Worm (Caenorhabditis elegans) whole organism, L2 larva: Measurements from ENCODE around the gene C18H9.1.

Experiments
- C34F6.9 ChIP-seq: fragments of 150-350 bp; optimal IDR thresholded peaks from 2 replicates; lab custom pipeline; 2014; ENCODE audit warnings: missing biosample characterization, missing genetic modification characterization
- F13H6.1 ChIP-seq: sonication (generic microtip); optimal IDR thresholded peaks from 2 replicates; lab custom pipeline; 2016; ENCODE audit warnings: missing genetic modification characterization, missing compliant biosample characterization
- R02D3.7 ChIP-seq: fragments of 150-350 bp; optimal IDR thresholded peaks from 2 replicates; lab custom pipeline; 2014; ENCODE audit warnings: missing biosample characterization, missing genetic modification characterization
- ZK546.5 ChIP-seq: sonication (generic microtip); optimal IDR thresholded peaks from 2 replicates; lab custom pipeline; 2017; ENCODE audit warnings: missing biosample characterization, missing genetic modification characterization
- ama-1 ChIP-seq: fragments of 150-350 bp; optimal IDR thresholded peaks from 2 replicates; lab custom pipeline; 2018; ENCODE audit warnings: inconsistent platforms
- blmp-1 ChIP-seq: sonication (generic microtip); optimal IDR thresholded peaks from 2 replicates; lab custom pipeline; 2017; ENCODE audit warnings: missing genetic modification characterization, mild to moderate bottlenecking, missing compliant biosample characterization, antibody characterized with exemption, moderate library complexity; ENCODE audit not compliant: insufficient read depth
- ceh-82 ChIP-seq: fragments of 150-350 bp; optimal IDR thresholded peaks from 2 replicates; lab custom pipeline; 2014; ENCODE audit warnings: missing biosample characterization, missing genetic modification characterization
- crh-2 ChIP-seq: sonication (generic microtip); optimal IDR thresholded peaks from 2 replicates; lab custom pipeline; 2017; ENCODE audit warnings: missing biosample characterization, missing genetic modification characterization
- egl-27 ChIP-seq: sonication (generic microtip); optimal IDR thresholded peaks from 3 replicates; lab custom pipeline; 2017; ENCODE audit warnings: missing biosample characterization, missing genetic modification reagents, missing genetic modification characterization
- elt-1 ChIP-seq: fragments of 150-350 bp; optimal IDR thresholded peaks from 2 replicates; lab custom pipeline; 2014; ENCODE audit warnings: missing biosample characterization, missing genetic modification characterization
- elt-3 ChIP-seq: sonication (generic microtip); optimal IDR thresholded peaks from 2 replicates; lab custom pipeline; 2017; ENCODE audit warnings: missing biosample characterization, missing genetic modification characterization
- fos-1 ChIP-seq: fragments of 150-350 bp; optimal IDR thresholded peaks from 2 replicates; lab custom pipeline; 2014; ENCODE audit warnings: missing biosample characterization, missing genetic modification characterization
- lin-11 ChIP-seq: fragments of 150-350 bp; sonication (generic microtip); optimal IDR thresholded peaks from 2 replicates; lab custom pipeline; 2014; ENCODE audit warnings: missing biosample characterization, missing genetic modification characterization, inconsistent platforms, mixed read lengths
- lin-13 ChIP-seq: fragments of 150-350 bp; optimal IDR thresholded peaks from 2 replicates; lab custom pipeline; 2014; ENCODE audit warnings: missing biosample characterization, missing genetic modification reagents, missing genetic modification characterization
- lin-39 ChIP-seq: fragments of 150-350 bp; optimal IDR thresholded peaks from 2 replicates; lab custom pipeline; 2014; ENCODE audit warnings: missing biosample characterization, missing genetic modification reagents, missing genetic modification characterization
- lsy-2 ChIP-seq, 2 experiments: fragments of 150-350 bp in 1 of 2; sonication (generic microtip) in 1 of 2; optimal IDR thresholded peaks; 2 replicates each; lab custom pipeline; 2014 to 2017; ENCODE audit warnings: missing biosample characterization in 2 of 2, missing genetic modification characterization in 2 of 2
- mab-5 ChIP-seq: fragments of 150-350 bp; optimal IDR thresholded peaks from 2 replicates; lab custom pipeline; 2014; ENCODE audit warnings: missing biosample characterization, missing genetic modification characterization
- mbf-1 ChIP-seq: sonication (generic microtip); optimal IDR thresholded peaks from 2 replicates; lab custom pipeline; 2017; ENCODE audit warnings: missing biosample characterization, missing genetic modification characterization
- mdl-1 ChIP-seq, 2 experiments: fragments of 150-350 bp in 1 of 2; sonication (generic microtip) in 1 of 2; optimal IDR thresholded peaks; 2 replicates each; lab custom pipeline; 2017; ENCODE audit warnings: missing biosample characterization in 2 of 2, missing genetic modification characterization in 2 of 2
- nhr-10 ChIP-seq: sonication (generic microtip); optimal IDR thresholded peaks from 2 replicates; lab custom pipeline; 2017; ENCODE audit warnings: missing biosample characterization, missing genetic modification characterization
- nhr-11 ChIP-seq: fragments of 150-350 bp; optimal IDR thresholded peaks from 2 replicates; lab custom pipeline; 2014; ENCODE audit warnings: missing biosample characterization, missing genetic modification characterization
- nhr-12 ChIP-seq: fragments of 150-350 bp; optimal IDR thresholded peaks from 2 replicates; lab custom pipeline; 2014; ENCODE audit warnings: missing biosample characterization, missing genetic modification characterization
- nhr-129 ChIP-seq: fragments of 150-350 bp; optimal IDR thresholded peaks from 2 replicates; lab custom pipeline; 2014; ENCODE audit warnings: missing biosample characterization, missing genetic modification characterization
- nhr-21 ChIP-seq: fragments of 150-350 bp; optimal IDR thresholded peaks from 2 replicates; lab custom pipeline; 2014; ENCODE audit warnings: missing biosample characterization, missing genetic modification characterization
- nhr-25 ChIP-seq: fragments of 150-350 bp; sonication (generic microtip); optimal IDR thresholded peaks from 3 replicates; lab custom pipeline; 2014; ENCODE audit warnings: missing biosample characterization, missing genetic modification characterization
- nhr-6 ChIP-seq: fragments of 150-350 bp; optimal IDR thresholded peaks from 2 replicates; lab custom pipeline; 2014; ENCODE audit warnings: missing biosample characterization, missing genetic modification characterization
- nhr-77 ChIP-seq: fragments of 150-350 bp; optimal IDR thresholded peaks from 2 replicates; lab custom pipeline; 2014; ENCODE audit warnings: missing biosample characterization, missing genetic modification characterization
- peb-1 ChIP-seq: fragments of 150-350 bp; optimal IDR thresholded peaks from 2 replicates; lab custom pipeline; 2014; ENCODE audit warnings: missing biosample characterization, missing genetic modification characterization
- sem-4 ChIP-seq: fragments of 150-350 bp; optimal IDR thresholded peaks from 2 replicates; lab custom pipeline; 2014; ENCODE audit warnings: missing biosample characterization, missing genetic modification reagents, missing genetic modification characterization
- sma-3 ChIP-seq: sonication (generic microtip); optimal IDR thresholded peaks from 2 replicates; lab custom pipeline; 2016; ENCODE audit warnings: missing genetic modification reagents, missing genetic modification characterization, missing compliant biosample characterization
- sma-9 ChIP-seq, 2 experiments: fragments of 150-350 bp in 1 of 2; sonication (generic microtip) in 1 of 2; optimal IDR thresholded peaks; 2 replicates each; lab custom pipeline; 2014 to 2016; ENCODE audit warnings: missing genetic modification characterization in 2 of 2, mild to moderate bottlenecking in 1 of 2, missing biosample characterization in 1 of 2, missing compliant biosample characterization in 1 of 2, missing genetic modification reagents in 1 of 2, moderate library complexity in 1 of 2
- snpc-4 ChIP-seq: fragments of 150-350 bp; optimal IDR thresholded peaks from 2 replicates; lab custom pipeline; 2014; ENCODE audit warnings: missing biosample characterization, missing genetic modification characterization
- unc-39 ChIP-seq: fragments of 150-350 bp; optimal IDR thresholded peaks from 2 replicates; lab custom pipeline; 2014; ENCODE audit warnings: missing biosample characterization, missing genetic modification characterization
- unc-55 ChIP-seq: fragments of 150-350 bp; sonication (generic microtip); optimal IDR thresholded peaks from 3 replicates; lab custom pipeline; 2014; ENCODE audit warnings: missing biosample characterization, missing genetic modification reagents, missing genetic modification characterization
- unc-62 ChIP-seq: fragments of 150-350 bp; optimal IDR thresholded peaks from 2 replicates; lab custom pipeline; 2014; ENCODE audit warnings: missing biosample characterization, missing genetic modification reagents, missing genetic modification characterization
- zag-1 ChIP-seq: fragments of 150-350 bp; optimal IDR thresholded peaks from 2 replicates; lab custom pipeline; 2014; ENCODE audit warnings: missing biosample characterization, missing genetic modification characterization
- ztf-1 ChIP-seq: fragments of 200-800 bp; sonication (Bioruptor generic); conservative IDR thresholded peaks from 2 replicates; pipeline ENCODE4 v1.3.6; 2022; ENCODE audit warnings: missing genetic modification characterization, missing compliant biosample characterization
- ztf-11 ChIP-seq: sonication (generic microtip); optimal IDR thresholded peaks from 2 replicates; lab custom pipeline; 2017; ENCODE audit warnings: missing biosample characterization, missing genetic modification characterization
- ztf-4 ChIP-seq: fragments of 150-350 bp; optimal IDR thresholded peaks from 2 replicates; lab custom pipeline; 2014; ENCODE audit warnings: missing biosample characterization, missing genetic modification characterization

The C18H9.1 gene

DNA sequence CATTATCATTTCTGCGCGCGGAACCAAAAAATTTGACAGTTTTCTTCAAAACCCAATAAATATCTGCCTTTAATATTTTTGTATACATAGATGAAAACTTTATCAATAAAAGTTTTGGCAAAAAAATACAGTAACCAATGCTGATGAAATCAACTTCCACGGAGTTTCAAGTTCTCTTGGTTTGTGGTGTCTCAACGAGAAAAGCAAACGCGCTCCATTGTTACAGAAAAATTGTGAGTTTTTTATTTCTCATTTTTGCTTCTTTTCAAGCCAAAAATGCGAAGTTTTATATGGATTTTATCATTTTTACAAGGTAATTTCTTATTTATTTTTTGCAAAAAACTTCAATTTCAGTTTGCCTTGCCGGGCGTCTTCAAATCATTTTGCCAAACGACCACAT lies 35.8 kb downstream of the C18H9.1 start, which contains the start of gene T14B4.3 (continued):
- no peak for TF ChIP-seq ZK546.5 (tag; lab: Kevin White, UChicago)
- no peak for TF ChIP-seq lin-11
- peak; percentile 51 for TF ChIP-seq sma-9 (GFP tag; optimal IDR thresholded peaks at IDR 0.05; lab: Kevin White, UChicago)
- no peak for TF ChIP-seq sma-9 (tag; optimal IDR thresholded peaks at IDR 0.05; lab: Kevin White, UChicago)
- peak; percentile 65 for TF ChIP-seq nhr-129 (tag; lab: Kevin White, UChicago)

DNA sequence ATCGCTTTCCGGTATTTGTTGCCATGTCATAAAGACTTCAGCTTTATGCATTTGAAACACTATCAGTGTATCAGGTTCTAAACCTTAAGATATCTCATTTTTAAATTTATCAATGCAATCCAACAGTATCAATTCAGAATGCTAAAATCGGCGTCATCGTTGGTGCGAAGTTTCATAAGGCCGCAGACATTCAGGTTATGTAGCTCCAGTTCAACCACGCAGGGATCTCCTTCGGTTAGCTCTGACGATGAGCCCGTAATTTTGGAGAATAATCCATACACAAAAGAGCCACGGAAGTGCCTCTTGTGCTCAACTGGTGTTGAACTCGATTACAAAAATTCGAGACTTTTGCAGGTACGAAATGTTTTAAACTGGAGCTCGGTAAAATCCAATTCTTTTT lies 37.2 kb downstream of the C18H9.1 start, which contains the start of gene mrps-18.C:
mrps-18.C (plus strand) TSS at position 138 of the 400 bp plus-strand sequence.
- TF ChIP-seq fos-1 (tag; lab: Kevin White, UChicago) (no peak), blmp-1 (tag; lab: Kevin White, UChicago) (no peak), elt-3 (tag; lab: Kevin White, UChicago) (no peak), F13H6.1 (tag; lab: Kevin White, UChicago) (no peak), R02D3.7 (tag; lab: Kevin White, UChicago) (no peak), mbf-1 (tag; lab: Kevin White, UChicago) (no peak), unc-55 (GFP tag; lab: Kevin White, UChicago) (no peak), lin-11 (no peak), snpc-4 (no peak), nhr-12 (no peak), ceh-82 (no peak), mab-5 (tag; lab: Kevin White, UChicago) (no peak), ztf-4 (tag; lab: Kevin White, UChicago) (no peak), unc-39 (no peak), elt-1 (tag; lab: Kevin White, UChicago) (no peak), ztf-1 (GFP tag; lab: Robert Waterston, UW) (no peak), C34F6.9 (tag; lab: Kevin White, UChicago) (no peak), lin-39 (tag; lab: Kevin White, UChicago) (no peak), ZK546.5 (tag; lab: Kevin White, UChicago) (no peak)

DNA sequence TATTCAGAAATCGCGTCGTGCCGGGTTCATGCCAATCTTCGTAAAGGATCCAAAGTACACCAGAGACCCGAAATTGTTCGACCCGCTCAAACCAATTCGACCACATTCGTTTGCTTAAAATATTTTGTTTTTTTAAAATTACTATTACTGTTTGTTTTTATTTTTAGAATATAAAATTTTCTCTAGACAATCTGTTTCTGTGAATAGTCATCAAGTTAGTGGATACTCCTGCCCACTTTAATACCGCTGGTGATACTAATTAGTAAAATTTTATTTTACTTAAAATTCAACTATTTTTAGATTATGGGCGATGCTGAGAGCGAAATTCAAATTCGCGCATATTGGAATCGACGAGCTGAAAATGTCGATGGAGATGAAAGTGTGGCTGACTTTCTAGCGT lies 37.7 kb downstream of the C18H9.1 start, which contains the start of gene T14B4.1:
T14B4.1 (plus strand) TSS at position 301 of the 400 bp plus-strand sequence.
- TF ChIP-seq nhr-10 (tag; lab: Kevin White, UChicago) (no peak), ama-1 (lab: Kevin White, UChicago) (no peak), crh-2 (no peak), sem-4 (tag; lab: Kevin White, UChicago) (no peak), nhr-77 (tag; lab: Kevin White, UChicago) (no peak), nhr-11 (no peak), peb-1 (tag; lab: Kevin White, UChicago) (no peak), mdl-1 (tag; optimal IDR thresholded peaks at IDR 0.05; lab: Kevin White, UChicago) (no peak), C34F6.9 (tag; lab: Kevin White, UChicago) (no peak), elt-3 (tag; lab: Kevin White, UChicago) (no peak), ZK546.5 (tag; lab: Kevin White, UChicago) (no peak), unc-62 (GFP tag; lab: Kevin White, UChicago) (no peak), lin-13 (GFP tag; lab: Kevin White, UChicago) (no peak), unc-55 (GFP tag; lab: Kevin White, UChicago) (no peak), nhr-25 (no peak), nhr-6 (no peak), sma-9 (GFP tag; optimal IDR thresholded peaks at IDR 0.05; lab: Kevin White, UChicago) (no peak), sma-9 (tag; optimal IDR thresholded peaks at IDR 0.05; lab: Kevin White, UChicago) (no peak)

DNA sequence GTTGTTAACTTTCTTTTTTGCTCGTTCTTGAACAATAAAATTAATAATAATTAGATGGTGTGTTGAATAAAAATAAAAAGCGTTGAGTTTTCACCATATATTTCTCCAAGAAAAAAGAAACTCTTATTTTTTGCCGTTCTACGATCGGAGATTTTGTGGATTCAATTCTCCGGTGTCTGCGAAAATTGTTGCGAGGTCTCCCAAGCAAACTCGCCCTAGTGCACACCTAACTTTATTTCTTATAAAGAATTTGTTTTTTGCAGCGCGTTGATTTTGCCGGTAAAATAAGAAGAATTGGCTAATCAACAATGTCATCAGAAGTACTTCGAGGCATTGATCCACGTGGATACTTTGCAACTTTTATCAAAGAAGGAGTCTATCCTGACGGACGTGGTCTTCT lies 42.5 kb downstream of the C18H9.1 start, which contains the start of gene exos-8:
exos-8 (plus strand) TSS at position 264 of the 400 bp plus-strand sequence.
- TF ChIP-seq lsy-2 (tag; optimal IDR thresholded peaks at IDR 0.05; lab: Kevin White, UChicago), result peak in 1 of 2 experiments; percentile 71
- TF ChIP-seq nhr-21 (tag; lab: Kevin White, UChicago), result peak; percentile 13
- TF ChIP-seq lin-13 (GFP tag; lab: Kevin White, UChicago), result peak; percentile 54
- TF ChIP-seq sma-3, result peak; percentile 57
- no peak for TF ChIP-seq egl-27 (tag; lab: Kevin White, UChicago)
- peak; percentile 33 for TF ChIP-seq sma-9 (GFP tag; optimal IDR thresholded peaks at IDR 0.05; lab: Kevin White, UChicago)
- TF ChIP-seq sma-9 (tag; optimal IDR thresholded peaks at IDR 0.05; lab: Kevin White, UChicago), result no peak
- TF ChIP-seq zag-1 (tag; lab: Kevin White, UChicago), result peak; percentile 7
- peak; percentile 65 for TF ChIP-seq nhr-129 (tag; lab: Kevin White, UChicago)
- TF ChIP-seq nhr-6, result no peak
- TF ChIP-seq sem-4 (tag; lab: Kevin White, UChicago), result no peak
- no peak for TF ChIP-seq lin-11
- TF ChIP-seq F13H6.1 (tag; lab: Kevin White, UChicago), result peak; percentile 20
- peak; percentile 32 for TF ChIP-seq fos-1 (tag; lab: Kevin White, UChicago)
- TF ChIP-seq crh-2, result peak; percentile 48
- peak; percentile 68 for TF ChIP-seq C34F6.9 (tag; lab: Kevin White, UChicago)
- TF ChIP-seq ztf-11 (tag; lab: Kevin White, UChicago), result no peak
- TF ChIP-seq nhr-25, result no peak
- no peak for TF ChIP-seq lin-39 (tag; lab: Kevin White, UChicago)
- TF ChIP-seq nhr-12, result no peak
